Worm (Caenorhabditis elegans) whole organism, late embryonic: ENCODE measurements around the gene dod-21.

Source experiments
- C38D4.7 ChIP-seq: fragments of 200-800 bp; sonication (Bioruptor generic); optimal IDR thresholded peaks from 2 replicates; lab custom pipeline; 2018; ENCODE audit warnings: mild to moderate bottlenecking, missing genetic modification characterization, moderate library complexity, missing compliant biosample characterization
- K02D7.2 ChIP-seq: sonication (generic microtip); optimal IDR thresholded peaks from 2 replicates; lab custom pipeline; 2017; ENCODE audit warnings: mild to moderate bottlenecking, missing genetic modification characterization, missing compliant biosample characterization
- ama-1 ChIP-seq: fragments of 150-350 bp; optimal IDR thresholded peaks from 2 replicates; lab custom pipeline; 2014
- pros-1 ChIP-seq: fragments of 150-350 bp; optimal IDR thresholded peaks from 2 replicates; lab custom pipeline; 2014; ENCODE audit warnings: missing biosample characterization, missing genetic modification reagents, missing genetic modification characterization
- ttx-3 ChIP-seq: sonication (generic microtip); optimal IDR thresholded peaks from 2 replicates; lab custom pipeline; 2016; ENCODE audit warnings: missing genetic modification reagents, missing genetic modification characterization, missing compliant biosample characterization

DNA sequence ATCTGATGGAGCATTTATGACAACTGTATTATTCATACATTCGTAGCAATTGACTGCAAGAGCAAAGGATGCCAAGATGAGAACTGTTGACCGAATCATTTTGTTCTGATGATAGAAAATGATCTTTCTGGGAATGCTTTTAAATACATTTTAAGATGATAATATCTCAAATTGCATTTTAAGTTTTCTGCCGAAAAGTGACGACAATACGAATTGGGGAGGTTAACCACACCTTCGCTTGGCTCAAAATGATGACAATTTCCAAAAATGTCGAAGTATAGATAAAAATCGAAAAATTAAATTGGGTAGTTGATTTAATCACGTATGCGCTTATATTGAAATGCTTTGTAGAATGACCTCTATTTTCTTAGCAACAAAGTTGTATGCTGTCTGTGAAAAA is 4.7 kb downstream of the dod-21 start, which contains the start of gene dod-24:
- TF ChIP-seq ama-1 (lab: Kevin White, UChicago) (no peak), K02D7.2 (no peak), pros-1 (tag; lab: Kevin White, UChicago) (no peak), ttx-3 (tag; lab: Kevin White, UChicago) (no peak), C38D4.7 (GFP tag; lab: Kevin White, UChicago) (no peak)
